Fruit fly (Drosophila melanogaster) whole organism: ENCODE data around the gene mRpL19.

Source experiments
- CG8478 ChIP-seq: fragments of >200 bp; optimal IDR thresholded peaks from 2 replicates; lab custom pipeline; 2018; ENCODE audit warnings: inconsistent platforms
- Dll ChIP-seq: fragments of >200 bp; optimal IDR thresholded peaks from 2 replicates; lab custom pipeline; 2017
- EcR ChIP-seq, 2 experiments: fragments of >200 bp; optimal IDR thresholded peaks; 2 replicates each; lab custom pipeline; 2017; ENCODE audit warnings: missing biosample characterization in 2 of 2, missing genetic modification characterization in 2 of 2, missing genetic modification reagents in 2 of 2
- pan ChIP-seq: fragments of >200 bp; optimal IDR thresholded peaks from 2 replicates; lab custom pipeline; 2017
- psq ChIP-seq: fragments of >200 bp; optimal IDR thresholded peaks from 2 replicates; lab custom pipeline; 2017
- usp ChIP-seq: fragments of >200 bp; optimal IDR thresholded peaks from 2 replicates; lab custom pipeline; 2017; ENCODE audit warnings: missing biosample characterization, missing genetic modification characterization, mixed read lengths

Gene mRpL19

dm6 chr3R:8673803-8674234, at the start of gene mRpL19:
mRpL19 (plus strand) TSS chr3R:8674109.
- TF ChIP-seq psq (lab: Kevin White, UChicago) (no peak), CG8478 (lab: Kevin White, UChicago) (no peak), pan (no peak), Dll (lab: Kevin White, UChicago) (no peak), EcR (GFP tag; optimal IDR thresholded peaks at IDR 0.05; lab: Kevin White, UChicago) (no peak), usp (GFP tag; lab: Kevin White, UChicago) (no peak)

DNA sequence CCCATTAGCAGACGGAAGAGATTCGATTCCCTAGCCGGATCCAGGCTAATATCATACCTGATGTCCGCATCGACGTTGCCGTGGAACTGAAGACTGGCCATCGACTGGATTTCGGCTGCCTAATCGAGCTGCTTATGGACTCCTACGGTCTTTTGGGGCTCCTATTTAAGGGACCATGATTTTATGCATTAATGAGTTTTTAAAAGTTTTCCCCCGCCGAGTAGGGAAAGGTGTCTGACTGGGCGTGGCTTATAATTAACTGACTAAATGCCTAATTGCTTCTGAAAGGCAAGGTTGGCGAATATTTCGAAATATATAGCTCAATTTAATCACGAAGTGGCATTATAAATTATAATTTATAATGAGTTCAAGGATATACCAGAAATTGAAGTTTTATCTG, 38.1 kb upstream of the mRpL19 start, which contains the start of gene Or85e:
Or85e (minus strand) TSS at position 101 of the 400 bp plus-strand sequence.
- TF ChIP-seq pan: no peak

dm6 chr3R:8638629-8639028, 35.3 kb upstream of the mRpL19 start:
- no peak for TF ChIP-seq pan
- no peak for TF ChIP-seq EcR (GFP tag; optimal IDR thresholded peaks at IDR 0.05; lab: Kevin White, UChicago)
- TF ChIP-seq Dll (lab: Kevin White, UChicago): no peak
- no peak for TF ChIP-seq CG8478 (lab: Kevin White, UChicago)
- TF ChIP-seq usp (GFP tag; lab: Kevin White, UChicago): no peak
- TF ChIP-seq psq (lab: Kevin White, UChicago): no peak

dm6 chr3R:8642376-8642966, 31.4 kb upstream of the mRpL19 start:
- no peak for TF ChIP-seq EcR (GFP tag; optimal IDR thresholded peaks at IDR 0.05; lab: Kevin White, UChicago)
- no peak for TF ChIP-seq Dll (lab: Kevin White, UChicago)
- no peak for TF ChIP-seq CG8478 (lab: Kevin White, UChicago)
- no peak for TF ChIP-seq psq (lab: Kevin White, UChicago)
- TF ChIP-seq usp (GFP tag; lab: Kevin White, UChicago): no peak
- TF ChIP-seq pan: no peak

- TF ChIP-seq CG8478 (lab: Kevin White, UChicago) (no peak), pan (no peak), usp (GFP tag; lab: Kevin White, UChicago) (no peak)
These were observed 28.2 kb upstream of the mRpL19 start, which contains the start of gene Cyp313b1 for dm6 chr3R:8645580-8646220. Cyp313b1 (minus strand) TSS chr3R:8645650.

- TF ChIP-seq Dll (lab: Kevin White, UChicago): no peak
- no peak for TF ChIP-seq usp (GFP tag; lab: Kevin White, UChicago)
- no peak for TF ChIP-seq psq (lab: Kevin White, UChicago)
These were observed 23.2 kb upstream of the mRpL19 start, which contains the start of the genes Mkk4 and SLIRP2 for dm6 chr3R:8650741-8651140. Mkk4 (minus strand) TSS chr3R:8650796. SLIRP2 (plus strand) TSS chr3R:8651084.

DNA sequence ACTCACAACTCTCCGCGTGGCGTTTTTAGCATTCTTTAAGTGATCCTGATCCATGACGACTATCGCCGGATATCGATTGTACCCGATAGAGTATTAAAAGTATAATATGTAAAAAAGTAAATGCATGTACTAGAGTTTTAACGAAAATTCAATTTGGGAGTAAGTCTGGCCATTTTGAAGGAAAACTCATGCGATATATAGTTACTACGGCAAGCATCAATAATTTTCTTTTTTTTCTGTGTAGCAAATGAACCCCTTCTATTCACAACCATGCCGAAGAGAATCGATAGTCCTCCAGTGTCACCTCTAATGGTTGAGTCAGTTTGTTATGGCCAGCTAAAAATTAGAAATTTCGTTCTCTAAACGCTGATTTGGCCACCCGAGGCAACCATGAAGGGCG, 21.2 kb upstream of the mRpL19 start, which contains the start of the genes Sys1 and Dhod:
Sys1 (plus strand) TSS at position 91 of the 400 bp plus-strand sequence.
Dhod (minus strand) TSS at position 186 of the 400 bp plus-strand sequence.
- TF ChIP-seq pan: no peak
- TF ChIP-seq psq (lab: Kevin White, UChicago): no peak
- no peak for TF ChIP-seq usp (GFP tag; lab: Kevin White, UChicago)
- no peak for TF ChIP-seq Dll (lab: Kevin White, UChicago)
- TF ChIP-seq EcR (GFP tag; optimal IDR thresholded peaks at IDR 0.05; lab: Kevin White, UChicago): no peak
- TF ChIP-seq CG8478 (lab: Kevin White, UChicago): no peak

- TF ChIP-seq psq (lab: Kevin White, UChicago) (no peak), Dll (lab: Kevin White, UChicago) (no peak)
These were observed 19.9 kb upstream of the mRpL19 start for dm6 chr3R:8654058-8654457.

DNA sequence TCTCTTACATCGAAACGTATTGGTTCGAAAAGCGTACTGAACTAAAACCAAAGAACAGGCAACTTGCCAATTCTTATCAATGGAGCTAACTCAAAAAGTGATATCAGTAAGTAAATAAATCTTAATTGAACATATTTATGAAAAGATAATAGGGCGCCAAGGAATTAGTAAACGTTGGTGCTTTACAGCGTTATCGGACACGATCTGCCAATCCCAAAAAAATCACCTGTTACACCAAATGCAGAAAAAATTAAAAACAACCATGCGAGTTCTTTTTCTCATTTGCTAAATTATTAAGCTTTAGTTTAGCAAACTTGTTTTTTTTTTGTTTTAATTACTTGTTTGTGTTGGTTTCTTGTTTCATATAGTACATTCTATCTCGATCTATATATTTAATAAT, 19.2 kb upstream of the mRpL19 start, which contains the start of gene CG42489:
CG42489 (minus strand) TSS at position 101 of the 400 bp plus-strand sequence.
- TF ChIP-seq CG8478 (lab: Kevin White, UChicago) (no peak), EcR (GFP tag; optimal IDR thresholded peaks at IDR 0.05; lab: Kevin White, UChicago) (no peak)

DNA sequence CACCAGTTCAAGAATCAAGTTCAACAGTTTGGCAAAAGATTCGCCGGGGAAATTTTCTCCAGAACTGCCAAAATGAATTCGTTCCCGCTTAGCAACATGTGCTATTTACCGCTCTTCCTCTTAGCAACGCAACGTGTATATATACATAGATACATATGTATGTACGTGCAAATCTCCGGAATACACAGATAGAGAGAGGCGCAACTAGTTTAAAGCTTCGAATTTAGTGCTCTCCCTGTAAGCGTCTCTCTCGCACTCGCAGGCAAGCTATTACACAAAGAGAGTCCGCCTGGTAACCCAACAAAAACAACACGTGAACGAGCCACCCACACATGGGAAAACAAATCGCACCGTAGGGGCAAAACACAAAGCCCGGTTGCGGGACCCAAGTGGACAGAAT, 15.2 kb upstream of the mRpL19 start:
- no peak for TF ChIP-seq CG8478 (lab: Kevin White, UChicago)
- TF ChIP-seq usp (GFP tag; lab: Kevin White, UChicago): no peak
- no peak for TF ChIP-seq pan
- TF ChIP-seq Dll (lab: Kevin White, UChicago): no peak
- TF ChIP-seq psq (lab: Kevin White, UChicago): no peak
- no peak for TF ChIP-seq EcR (GFP tag; optimal IDR thresholded peaks at IDR 0.05; lab: Kevin White, UChicago)

dm6 chr3R:8659200-8659897, 14.6 kb upstream of the mRpL19 start:
- TF ChIP-seq CG8478 (lab: Kevin White, UChicago): peak; percentile 45
- no peak for TF ChIP-seq usp (GFP tag; lab: Kevin White, UChicago)
- TF ChIP-seq EcR (GFP tag; optimal IDR thresholded peaks at IDR 0.05; lab: Kevin White, UChicago): no peak
